Worm (Caenorhabditis elegans): ENCODE data around the gene egl-17.

The egl-17 gene

DNA sequence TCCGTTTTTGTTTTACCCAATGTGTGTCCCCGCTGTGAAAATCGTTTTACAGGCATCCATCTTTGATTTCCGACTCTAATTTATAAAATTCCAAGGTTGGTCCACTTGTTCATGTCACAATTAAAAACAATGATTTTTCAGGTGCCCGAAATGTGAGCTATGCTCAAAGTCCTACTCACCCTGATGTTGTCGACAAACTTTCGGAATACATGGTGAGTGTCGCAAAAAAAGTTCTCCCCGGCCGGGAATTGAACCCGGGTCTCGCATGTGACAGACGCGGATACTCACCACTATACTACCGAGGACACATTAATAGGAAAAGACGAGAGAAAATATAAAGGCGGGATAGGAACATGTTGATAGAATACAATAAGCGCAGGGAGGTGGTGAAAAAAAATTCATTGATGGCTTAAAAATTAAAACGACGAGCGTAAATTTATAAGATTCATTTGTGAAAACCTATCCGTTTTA lies at the start of gene egl-17:
TSS of gene egl-17 (plus strand) at position 51 of the 471 bp plus-strand sequence.
- peak in 1 of 3 experiments; percentile 4 for TF ChIP-seq elt-3 (tag; optimal IDR thresholded peaks at IDR 0.05)
- TF ChIP-seq aly-2 (tag; optimal IDR thresholded peaks at IDR 0.05): no peak
- TF ChIP-seq egl-5 (tag; optimal IDR thresholded peaks at IDR 0.05): peak; percentile 42
- TF ChIP-seq ztf-11 (tag; optimal IDR thresholded peaks at IDR 0.05): no peak
- no peak for TF ChIP-seq nhr-12 (tag; optimal IDR thresholded peaks at IDR 0.05)
- no peak for TF ChIP-seq nhr-237 (tag; optimal IDR thresholded peaks at IDR 0.05)
- TF ChIP-seq fos-1 (tag; optimal IDR thresholded peaks at IDR 0.05): no peak
- TF ChIP-seq elt-2 (tag; optimal IDR thresholded peaks at IDR 0.05): peak; percentile 31
- peak; percentile 28 for TF ChIP-seq ceh-28 (tag; optimal IDR thresholded peaks at IDR 0.05)
- peak; percentile 35 for TF ChIP-seq jun-1 (tag; optimal IDR thresholded peaks at IDR 0.05)
- TF ChIP-seq nfya-1 (tag; optimal IDR thresholded peaks at IDR 0.05; ENCODE audit: insufficient read depth): peak; percentile 34
- TF ChIP-seq daf-12 (tag; optimal IDR thresholded peaks at IDR 0.05): no peak
- TF ChIP-seq lsy-12 (tag; optimal IDR thresholded peaks at IDR 0.05): peak; percentile 37
- peak; percentile 92 for TF ChIP-seq hmg-11 (tag; optimal IDR thresholded peaks at IDR 0.05)
- no peak for TF ChIP-seq pqm-1 (tag; optimal IDR thresholded peaks at IDR 0.05)
- peak; percentile 42 for TF ChIP-seq nhr-43 (tag; optimal IDR thresholded peaks at IDR 0.05; ENCODE audit: poor library complexity, severe bottlenecking)
- TF ChIP-seq unc-39 (tag; optimal IDR thresholded peaks at IDR 0.05): no peak
- TF ChIP-seq egl-27 (tag; optimal IDR thresholded peaks at IDR 0.05): peak; percentile 32
- no peak for TF ChIP-seq nhr-67 (tag; optimal IDR thresholded peaks at IDR 0.05)
- no peak for TF ChIP-seq ama-1 (optimal IDR thresholded peaks at IDR 0.05)
- peak; percentile 64 for TF ChIP-seq lin-39 (tag; optimal IDR thresholded peaks at IDR 0.05)
- no peak for TF ChIP-seq sea-2 (GFP tag; optimal IDR thresholded peaks at IDR 0.05)
- TF ChIP-seq zag-1 (tag; optimal IDR thresholded peaks at IDR 0.05): no peak
- no peak for TF ChIP-seq nhr-23 (tag; optimal IDR thresholded peaks at IDR 0.05)
- peak; percentile 3 for TF ChIP-seq nhr-11 (tag; optimal IDR thresholded peaks at IDR 0.05)
- peak; percentile 31 for TF ChIP-seq mdl-1 (tag; optimal IDR thresholded peaks at IDR 0.05)
- no peak for TF ChIP-seq unc-62 (GFP tag; optimal IDR thresholded peaks at IDR 0.05)
- no peak for TF ChIP-seq mml-1 (tag; optimal IDR thresholded peaks at IDR 0.05)
- TF ChIP-seq nhr-77 (tag; optimal IDR thresholded peaks at IDR 0.05): peak; percentile 57
- TF ChIP-seq tbx-2 (tag; optimal IDR thresholded peaks at IDR 0.05): peak; percentile 69
- TF ChIP-seq fkh-10 (GFP tag; optimal IDR thresholded peaks at IDR 0.05): no peak
- peak; percentile 62 for TF ChIP-seq ceh-82 (tag; optimal IDR thresholded peaks at IDR 0.05)
- TF ChIP-seq nhr-25 (tag; optimal IDR thresholded peaks at IDR 0.05): no peak
- peak; percentile 55 for TF ChIP-seq skn-1 (tag; optimal IDR thresholded peaks at IDR 0.05)
- TF ChIP-seq fkh-2 (tag; optimal IDR thresholded peaks at IDR 0.05): no peak
- TF ChIP-seq pha-4 (tag; optimal IDR thresholded peaks at IDR 0.05): no peak
- no peak for TF ChIP-seq nhr-76 (tag; optimal IDR thresholded peaks at IDR 0.05)
- no peak for TF ChIP-seq ZK546.5 (tag; optimal IDR thresholded peaks at IDR 0.05)
- peak; percentile 0 for TF ChIP-seq lin-15B (tag; optimal IDR thresholded peaks at IDR 0.05)
- peak in 1 of 2 experiments; percentile 65 for TF ChIP-seq eor-1 (tag; optimal IDR thresholded peaks at IDR 0.05)
- TF ChIP-seq ceh-9 (tag; optimal IDR thresholded peaks at IDR 0.05): no peak

DNA sequence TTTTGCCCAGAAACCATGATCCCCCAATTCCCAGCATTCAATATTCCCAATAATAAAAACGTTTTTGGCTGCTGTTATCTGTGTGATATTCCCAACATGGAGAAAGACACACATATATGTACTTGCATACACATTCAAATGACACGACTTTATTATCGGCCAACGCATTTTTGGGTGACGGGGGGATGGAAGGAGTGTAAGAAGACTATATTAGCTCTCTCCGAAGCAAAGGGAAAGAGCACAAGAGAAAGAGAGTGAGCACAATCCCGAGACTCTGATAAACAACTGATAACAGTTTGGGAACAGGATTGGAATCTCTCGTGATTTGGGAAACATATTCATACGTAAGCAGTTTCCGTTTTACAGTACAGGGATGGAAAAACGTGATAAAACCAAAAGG lies 49.1 kb upstream of the egl-17 start:
- peak; percentile 1 for TF ChIP-seq nfya-1 (tag; optimal IDR thresholded peaks at IDR 0.05; ENCODE audit: insufficient read depth)
- no peak for TF ChIP-seq ama-1 (optimal IDR thresholded peaks at IDR 0.05)
- TF ChIP-seq hmg-11 (tag; optimal IDR thresholded peaks at IDR 0.05): no peak
- no peak for TF ChIP-seq nhr-76 (tag; optimal IDR thresholded peaks at IDR 0.05)
- no peak for TF ChIP-seq daf-12 (tag; optimal IDR thresholded peaks at IDR 0.05)
- peak; percentile 68 for TF ChIP-seq jun-1 (tag; optimal IDR thresholded peaks at IDR 0.05)
- TF ChIP-seq ceh-16 (tag; optimal IDR thresholded peaks at IDR 0.05): no peak
- TF ChIP-seq pha-4 (tag; optimal IDR thresholded peaks at IDR 0.05): peak; percentile 13
- TF ChIP-seq mdl-1 (tag; optimal IDR thresholded peaks at IDR 0.05): no peak
- peak; percentile 93 for TF ChIP-seq pqm-1 (tag; optimal IDR thresholded peaks at IDR 0.05)
- TF ChIP-seq nhr-23 (tag; optimal IDR thresholded peaks at IDR 0.05): no peak
- no peak for TF ChIP-seq unc-39 (tag; optimal IDR thresholded peaks at IDR 0.05)
- no peak for TF ChIP-seq egl-27 (tag; optimal IDR thresholded peaks at IDR 0.05)
- no peak for TF ChIP-seq nhr-11 (tag; optimal IDR thresholded peaks at IDR 0.05)
- no peak for TF ChIP-seq nhr-25 (tag; optimal IDR thresholded peaks at IDR 0.05)
- no peak for TF ChIP-seq ZK546.5 (tag; optimal IDR thresholded peaks at IDR 0.05)
- TF ChIP-seq zag-1 (tag; optimal IDR thresholded peaks at IDR 0.05): no peak
- no peak for TF ChIP-seq R02D3.7 (tag; optimal IDR thresholded peaks at IDR 0.05)
- no peak for TF ChIP-seq sea-2 (GFP tag; optimal IDR thresholded peaks at IDR 0.05)
- TF ChIP-seq aly-2 (tag; optimal IDR thresholded peaks at IDR 0.05): no peak
- TF ChIP-seq lin-39 (tag; optimal IDR thresholded peaks at IDR 0.05): no peak
- no peak for TF ChIP-seq elt-1 (tag; optimal IDR thresholded peaks at IDR 0.05)
- no peak for TF ChIP-seq ceh-9 (tag; optimal IDR thresholded peaks at IDR 0.05)
- TF ChIP-seq lsy-12 (tag; optimal IDR thresholded peaks at IDR 0.05): no peak
- TF ChIP-seq ceh-28 (tag; optimal IDR thresholded peaks at IDR 0.05): no peak
- TF ChIP-seq nhr-67 (tag; optimal IDR thresholded peaks at IDR 0.05): no peak
- TF ChIP-seq fos-1 (tag; optimal IDR thresholded peaks at IDR 0.05): no peak
- TF ChIP-seq ztf-11 (tag; optimal IDR thresholded peaks at IDR 0.05): no peak
- no peak for TF ChIP-seq mml-1 (tag; optimal IDR thresholded peaks at IDR 0.05)
- no peak for TF ChIP-seq lin-15B (tag; optimal IDR thresholded peaks at IDR 0.05)
- peak; percentile 97 for TF ChIP-seq elt-2 (tag; optimal IDR thresholded peaks at IDR 0.05)
- peak; percentile 0 for TF ChIP-seq skn-1 (tag; optimal IDR thresholded peaks at IDR 0.05)
- no peak for TF ChIP-seq eor-1 (tag; optimal IDR thresholded peaks at IDR 0.05)
- TF ChIP-seq elt-3 (tag; optimal IDR thresholded peaks at IDR 0.05): no peak
- TF ChIP-seq egl-5 (tag; optimal IDR thresholded peaks at IDR 0.05): no peak
- no peak for TF ChIP-seq nhr-28 (tag; optimal IDR thresholded peaks at IDR 0.05)
- no peak for TF ChIP-seq unc-62 (GFP tag; optimal IDR thresholded peaks at IDR 0.05)
- no peak for TF ChIP-seq ztf-4 (tag; optimal IDR thresholded peaks at IDR 0.05)
